Worm (Caenorhabditis elegans) whole organism, early embryonic: ENCODE results near the gene trp-1.

Experiments
- B0310.2 ChIP-seq: sonication (generic microtip); optimal IDR thresholded peaks from 2 replicates; lab custom pipeline; 2016; ENCODE audit warnings: mild to moderate bottlenecking, missing genetic modification characterization, missing compliant biosample characterization
- ama-1 ChIP-seq: fragments of 150-350 bp; optimal IDR thresholded peaks from 2 replicates; lab custom pipeline; 2014
- ceh-13 ChIP-seq: fragments of 200-800 bp; sonication (Bioruptor generic); optimal IDR thresholded peaks from 2 replicates; lab custom pipeline; 2018; ENCODE audit warnings: mild to moderate bottlenecking, missing genetic modification characterization, missing compliant biosample characterization
- ceh-36 ChIP-seq: sonication (generic microtip); optimal IDR thresholded peaks from 2 replicates; lab custom pipeline; 2016; ENCODE audit warnings: missing genetic modification characterization, inconsistent platforms, missing compliant biosample characterization
- flt-1 ChIP-seq: fragments of 200-800 bp; sonication (Bioruptor generic); IDR thresholded peaks from 2 replicates; pipeline ENCODE4 v1.3.6; 2022; ENCODE audit warnings: missing genetic modification characterization, missing compliant biosample characterization
- hmbx-1 ChIP-seq: sonication (generic microtip); optimal IDR thresholded peaks from 2 replicates; lab custom pipeline; 2016; ENCODE audit warnings: mild to moderate bottlenecking, missing genetic modification characterization, missing compliant biosample characterization
- hmg-4 ChIP-seq: fragments of 200-800 bp; sonication (Bioruptor generic); optimal IDR thresholded peaks from 2 replicates; lab custom pipeline; 2018; ENCODE audit warnings: mild to moderate bottlenecking, missing genetic modification characterization, missing compliant biosample characterization
- hnd-1 ChIP-seq: sonication (generic microtip); optimal IDR thresholded peaks from 2 replicates; lab custom pipeline; 2016; ENCODE audit warnings: missing genetic modification characterization, missing compliant biosample characterization
- scrt-1 ChIP-seq: fragments of 200-800 bp; sonication (Bioruptor generic); IDR thresholded peaks from 2 replicates; pipeline ENCODE4 v1.3.6; 2022; ENCODE audit warnings: missing genetic modification characterization, missing compliant biosample characterization
- sea-1 ChIP-seq: fragments of 200-800 bp; sonication (Bioruptor generic); conservative IDR thresholded peaks from 2 replicates; pipeline ENCODE4 v1.3.6; 2022; ENCODE audit warnings: missing genetic modification characterization, missing compliant biosample characterization
- tbx-11 ChIP-seq: fragments of 200-800 bp; sonication (Bioruptor generic); IDR thresholded peaks from 2 replicates; pipeline ENCODE4 v1.3.6; 2022; ENCODE audit warnings: missing genetic modification characterization, missing compliant biosample characterization
- tra-4 ChIP-seq: sonication (generic microtip); optimal IDR thresholded peaks from 2 replicates; lab custom pipeline; 2017; ENCODE audit warnings: missing genetic modification characterization, missing compliant biosample characterization

DNA sequence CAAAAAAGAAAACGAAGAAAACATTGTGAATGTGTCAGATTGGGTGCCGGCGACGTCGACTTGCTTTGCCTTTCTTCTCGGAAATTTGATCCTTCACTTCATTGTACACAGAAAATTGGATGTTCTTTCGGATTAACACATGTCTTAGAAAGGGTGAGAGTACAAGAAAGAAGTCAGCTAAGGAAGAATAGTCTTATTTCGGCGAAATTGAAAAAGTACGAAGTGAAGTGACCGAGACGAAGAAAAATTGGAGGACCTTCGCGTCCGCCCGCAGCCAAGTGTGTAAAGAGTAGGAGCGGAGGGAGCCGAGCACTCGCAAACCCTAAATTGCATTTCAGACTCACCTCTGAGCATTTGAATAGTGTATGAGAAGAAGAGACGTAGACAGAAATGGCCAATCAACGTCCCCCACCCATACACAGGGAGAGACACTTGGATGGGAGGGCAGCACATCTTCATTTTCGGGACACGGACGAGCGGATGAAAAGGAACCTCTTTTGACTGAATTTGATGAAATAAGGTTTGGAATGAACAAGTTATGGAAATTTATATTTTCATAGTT is 53.7 kb downstream of the trp-1 start, which contains the start of gene glr-1:
- no peak for TF ChIP-seq tbx-11 (GFP tag; lab: Robert Waterston, UW)
- TF ChIP-seq hmg-4 (GFP tag; lab: Kevin White, UChicago): no peak
- no peak for TF ChIP-seq ceh-36 (tag; lab: Kevin White, UChicago)
- no peak for TF ChIP-seq ama-1 (lab: Kevin White, UChicago)
- TF ChIP-seq hnd-1 (tag; lab: Kevin White, UChicago): no peak
- TF ChIP-seq flt-1 (GFP tag; lab: Robert Waterston, UW): no peak
- TF ChIP-seq ceh-13 (GFP tag; lab: Kevin White, UChicago): no peak
- TF ChIP-seq tra-4 (tag; lab: Kevin White, UChicago): no peak
- no peak for TF ChIP-seq hmbx-1 (tag; lab: Kevin White, UChicago)
- TF ChIP-seq B0310.2 (tag; lab: Kevin White, UChicago): no peak
- no peak for TF ChIP-seq scrt-1
- no peak for TF ChIP-seq sea-1 (GFP tag; lab: Robert Waterston, UW)
